Worm (Caenorhabditis elegans) whole organism, early embryonic: ENCODE data around the gene math-33.
A peak's percentile ranks its signal among the peaks of the same experiment; 100 is the strongest.

Source experiments
- B0310.2 ChIP-seq: sonication (generic microtip); optimal IDR thresholded peaks from 2 replicates; lab custom pipeline; 2016; ENCODE audit warnings: mild to moderate bottlenecking, missing genetic modification characterization, missing compliant biosample characterization
- F13C5.2 ChIP-seq: sonication (generic microtip); optimal IDR thresholded peaks from 2 replicates; lab custom pipeline; 2017; ENCODE audit warnings: mild to moderate bottlenecking, missing genetic modification characterization, inconsistent platforms, missing compliant biosample characterization
- aly-1 ChIP-seq: sonication (generic microtip); optimal IDR thresholded peaks from 2 replicates; lab custom pipeline; 2016; ENCODE audit warnings: missing genetic modification characterization, missing compliant biosample characterization
- ama-1 ChIP-seq: fragments of 150-350 bp; optimal IDR thresholded peaks from 2 replicates; lab custom pipeline; 2014
- ceh-13 ChIP-seq: fragments of 200-800 bp; sonication (Bioruptor generic); optimal IDR thresholded peaks from 2 replicates; lab custom pipeline; 2018; ENCODE audit warnings: mild to moderate bottlenecking, missing genetic modification characterization, missing compliant biosample characterization
- ceh-36 ChIP-seq: sonication (generic microtip); optimal IDR thresholded peaks from 2 replicates; lab custom pipeline; 2016; ENCODE audit warnings: missing genetic modification characterization, inconsistent platforms, missing compliant biosample characterization
- ets-7 ChIP-seq: sonication (generic microtip); optimal IDR thresholded peaks from 2 replicates; lab custom pipeline; 2016; ENCODE audit warnings: missing genotype, missing genetic modification characterization, missing compliant biosample characterization
- flt-1 ChIP-seq: fragments of 200-800 bp; sonication (Bioruptor generic); IDR thresholded peaks from 2 replicates; pipeline ENCODE4 v1.3.6; 2022; ENCODE audit warnings: missing genetic modification characterization, missing compliant biosample characterization
- hmbx-1 ChIP-seq: sonication (generic microtip); optimal IDR thresholded peaks from 2 replicates; lab custom pipeline; 2016; ENCODE audit warnings: mild to moderate bottlenecking, missing genetic modification characterization, missing compliant biosample characterization
- hmg-4 ChIP-seq: fragments of 200-800 bp; sonication (Bioruptor generic); optimal IDR thresholded peaks from 2 replicates; lab custom pipeline; 2018; ENCODE audit warnings: mild to moderate bottlenecking, missing genetic modification characterization, missing compliant biosample characterization
- hnd-1 ChIP-seq: sonication (generic microtip); optimal IDR thresholded peaks from 2 replicates; lab custom pipeline; 2016; ENCODE audit warnings: missing genetic modification characterization, missing compliant biosample characterization
- pes-1 ChIP-seq: fragments of 200-800 bp; sonication (Bioruptor generic); IDR thresholded peaks from 2 replicates; pipeline ENCODE4 v1.3.6; 2022; ENCODE audit warnings: missing genetic modification reagents, missing genetic modification characterization, missing compliant biosample characterization
- scrt-1 ChIP-seq: fragments of 200-800 bp; sonication (Bioruptor generic); IDR thresholded peaks from 2 replicates; pipeline ENCODE4 v1.3.6; 2022; ENCODE audit warnings: missing genetic modification characterization, missing compliant biosample characterization
- sea-1 ChIP-seq: fragments of 200-800 bp; sonication (Bioruptor generic); conservative IDR thresholded peaks from 2 replicates; pipeline ENCODE4 v1.3.6; 2022; ENCODE audit warnings: missing genetic modification characterization, missing compliant biosample characterization
- tbx-11 ChIP-seq: fragments of 200-800 bp; sonication (Bioruptor generic); IDR thresholded peaks from 2 replicates; pipeline ENCODE4 v1.3.6; 2022; ENCODE audit warnings: missing genetic modification characterization, missing compliant biosample characterization
- tbx-37 ChIP-seq: fragments of 200-800 bp; sonication (Bioruptor generic); conservative IDR thresholded peaks from 2 replicates; pipeline ENCODE4 v1.3.6; 2022; ENCODE audit warnings: missing genetic modification reagents, missing genetic modification characterization, missing compliant biosample characterization
- tra-4 ChIP-seq: sonication (generic microtip); optimal IDR thresholded peaks from 2 replicates; lab custom pipeline; 2017; ENCODE audit warnings: missing genetic modification characterization, missing compliant biosample characterization

The math-33 gene

ce11 chrV:11082475-11082874, 31.2 kb upstream of the math-33 start:
- TF ChIP-seq hmbx-1 (no peak), ceh-13 (GFP tag; lab: Kevin White, UChicago) (no peak), hnd-1 (tag; lab: Kevin White, UChicago) (no peak)

- TF ChIP-seq ama-1 (lab: Kevin White, UChicago), result no peak
- no peak for TF ChIP-seq pes-1 (GFP tag; lab: Robert Waterston, UW)
- TF ChIP-seq hmbx-1, result no peak
- no peak for TF ChIP-seq ceh-36
- no peak for TF ChIP-seq ets-7 (tag; lab: Kevin White, UChicago)
- TF ChIP-seq ceh-13 (GFP tag; lab: Kevin White, UChicago), result no peak
- TF ChIP-seq B0310.2 (tag; lab: Kevin White, UChicago), result no peak
- no peak for TF ChIP-seq aly-1
- no peak for TF ChIP-seq scrt-1 (GFP tag; lab: Robert Waterston, UW)
- no peak for TF ChIP-seq tbx-11 (GFP tag; lab: Robert Waterston, UW)
- no peak for TF ChIP-seq sea-1 (GFP tag; lab: Robert Waterston, UW)
- TF ChIP-seq tbx-37 (GFP tag; lab: Robert Waterston, UW), result no peak
- no peak for TF ChIP-seq tra-4
- TF ChIP-seq hmg-4 (GFP tag; lab: Kevin White, UChicago), result no peak
- TF ChIP-seq flt-1 (GFP tag; lab: Robert Waterston, UW), result no peak
- no peak for TF ChIP-seq F13C5.2 (tag; lab: Kevin White, UChicago)
Measured at ce11 chrV:11082964-11083363, 30.7 kb upstream of the math-33 start.

DNA sequence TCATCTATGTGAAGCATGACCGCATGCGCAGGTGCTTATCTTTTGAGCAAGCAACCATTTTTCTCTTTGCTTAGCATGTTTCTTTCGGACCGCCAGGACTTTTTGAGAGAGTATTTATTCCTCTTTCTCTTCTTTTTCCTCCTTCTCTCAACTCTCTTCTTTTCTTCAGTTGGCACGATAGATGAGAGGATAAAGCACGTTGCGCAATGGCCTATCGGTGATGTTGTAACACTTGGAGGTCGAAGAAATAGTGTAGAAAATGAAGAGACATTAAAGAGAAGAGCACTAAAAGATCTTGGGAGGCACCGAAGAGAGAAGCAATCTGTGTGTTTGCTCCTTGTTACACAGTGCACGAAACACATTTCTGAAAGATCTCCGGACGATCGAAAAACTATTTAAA, 30.0 kb upstream of the math-33 start:
- TF ChIP-seq aly-1 (no peak), hmg-4 (GFP tag; lab: Kevin White, UChicago) (peak; percentile 22), ets-7 (tag; lab: Kevin White, UChicago) (no peak), F13C5.2 (tag; lab: Kevin White, UChicago) (peak; percentile 35), tbx-37 (GFP tag; lab: Robert Waterston, UW) (no peak)

ce11 chrV:11087119-11087518, 26.6 kb upstream of the math-33 start:
- TF ChIP-seq tbx-11 (GFP tag; lab: Robert Waterston, UW), result no peak
- no peak for TF ChIP-seq hnd-1 (tag; lab: Kevin White, UChicago)
- TF ChIP-seq sea-1 (GFP tag; lab: Robert Waterston, UW), result no peak
- no peak for TF ChIP-seq ets-7 (tag; lab: Kevin White, UChicago)
- TF ChIP-seq ceh-36, result no peak
- TF ChIP-seq aly-1, result no peak
- TF ChIP-seq ceh-13 (GFP tag; lab: Kevin White, UChicago), result no peak
- no peak for TF ChIP-seq hmbx-1
- no peak for TF ChIP-seq tra-4

- TF ChIP-seq hmg-4 (GFP tag; lab: Kevin White, UChicago) (no peak), tbx-37 (GFP tag; lab: Robert Waterston, UW) (no peak), ceh-13 (GFP tag; lab: Kevin White, UChicago) (no peak), ets-7 (tag; lab: Kevin White, UChicago) (no peak)
Measured at ce11 chrV:11087519-11087998, 26.1 kb upstream of the math-33 start, which contains the start of gene Y42A5A.1. Gene Y42A5A.1, plus strand, starts transcription at chrV:11087948.

DNA sequence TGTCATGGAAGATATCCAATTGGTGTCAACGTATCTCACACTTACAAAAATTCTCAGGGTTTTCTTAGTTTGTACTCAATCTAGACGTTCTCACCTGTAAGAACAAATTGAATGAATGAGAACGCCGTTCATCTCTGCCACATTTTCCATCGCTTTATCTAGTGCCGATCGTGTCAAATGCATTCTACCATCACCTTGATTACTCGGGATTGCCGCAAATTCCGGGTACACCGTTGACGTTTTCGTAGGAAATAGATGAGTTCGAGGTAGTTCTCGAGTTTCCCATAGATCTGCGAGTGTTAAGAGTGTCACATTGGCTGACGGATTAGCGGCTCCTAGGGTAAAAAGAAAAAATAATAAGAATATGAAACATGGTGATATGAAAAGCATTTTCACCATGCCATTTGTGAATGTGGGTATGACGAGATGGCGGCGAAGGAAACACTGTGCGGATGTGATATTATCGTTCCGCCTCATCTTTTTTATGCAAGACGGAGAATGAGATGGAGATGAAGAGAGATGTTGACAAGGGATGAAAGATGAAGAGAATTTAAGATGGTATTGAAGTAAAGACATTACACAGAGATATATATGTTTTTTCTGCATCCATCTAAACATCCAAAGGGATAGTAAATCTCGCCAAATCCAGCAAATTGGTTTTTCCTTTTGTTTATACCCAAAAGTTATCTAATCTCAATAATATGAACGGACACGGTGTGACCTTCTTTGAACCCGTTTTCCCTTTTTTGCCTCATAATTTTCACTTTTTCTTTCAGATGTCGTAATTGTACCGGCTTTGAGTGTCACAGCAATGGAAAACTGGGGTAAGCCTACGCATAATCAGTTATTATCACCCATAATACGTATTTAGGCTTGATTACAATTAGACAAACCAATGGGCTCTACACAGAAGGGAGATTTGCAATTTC, 20.3 kb upstream of the math-33 start, which contains the start of gene lact-8:
Gene lact-8 (minus strand): TSS at position 445 of the 929 bp plus-strand sequence.
- TF ChIP-seq ama-1 (lab: Kevin White, UChicago), result no peak
- no peak for TF ChIP-seq tbx-37 (GFP tag; lab: Robert Waterston, UW)
- TF ChIP-seq hmbx-1, result no peak
- no peak for TF ChIP-seq flt-1 (GFP tag; lab: Robert Waterston, UW)
- no peak for TF ChIP-seq hmg-4 (GFP tag; lab: Kevin White, UChicago)
- no peak for TF ChIP-seq hnd-1 (tag; lab: Kevin White, UChicago)
- TF ChIP-seq scrt-1 (GFP tag; lab: Robert Waterston, UW), result no peak
- TF ChIP-seq ets-7 (tag; lab: Kevin White, UChicago), result no peak

- no peak for TF ChIP-seq flt-1 (GFP tag; lab: Robert Waterston, UW)
- no peak for TF ChIP-seq tra-4
- no peak for TF ChIP-seq hmbx-1
- TF ChIP-seq hnd-1 (tag; lab: Kevin White, UChicago), result no peak
Measured at ce11 chrV:11094698-11095097, 19.0 kb upstream of the math-33 start.

ce11 chrV:11095873-11096272, 17.8 kb upstream of the math-33 start, which contains the start of gene Y42A5A.3:
Gene Y42A5A.3, minus strand, starts transcription at chrV:11095973.
- TF ChIP-seq B0310.2 (tag; lab: Kevin White, UChicago) (no peak), F13C5.2 (tag; lab: Kevin White, UChicago) (no peak), sea-1 (GFP tag; lab: Robert Waterston, UW) (no peak), hmg-4 (GFP tag; lab: Kevin White, UChicago) (no peak), tbx-37 (GFP tag; lab: Robert Waterston, UW) (no peak), ets-7 (tag; lab: Kevin White, UChicago) (no peak), ceh-13 (GFP tag; lab: Kevin White, UChicago) (no peak), tra-4 (no peak), hnd-1 (tag; lab: Kevin White, UChicago) (no peak), flt-1 (GFP tag; lab: Robert Waterston, UW) (no peak), aly-1 (no peak), pes-1 (GFP tag; lab: Robert Waterston, UW) (no peak), hmbx-1 (no peak)
